Worm (Caenorhabditis elegans) whole organism, late embryonic: ENCODE data around the gene cox-6A.
A peak's percentile ranks its signal among the peaks of the same experiment; 100 is the strongest.

ENCODE experiments used
- F13H6.1 ChIP-seq: sonication (generic microtip); optimal IDR thresholded peaks from 2 replicates; lab custom pipeline; 2016; ENCODE audit warnings: missing genetic modification characterization, missing compliant biosample characterization
- K02D7.2 ChIP-seq: sonication (generic microtip); optimal IDR thresholded peaks from 2 replicates; lab custom pipeline; 2017; ENCODE audit warnings: mild to moderate bottlenecking, missing genetic modification characterization, missing compliant biosample characterization
- T23F11.4 ChIP-seq: fragments of 200-800 bp; sonication (Bioruptor generic); optimal IDR thresholded peaks from 2 replicates; lab custom pipeline; 2018; ENCODE audit warnings: mild to moderate bottlenecking, missing genetic modification characterization, missing compliant biosample characterization
- ama-1 ChIP-seq: fragments of 150-350 bp; optimal IDR thresholded peaks from 2 replicates; lab custom pipeline; 2014
- ceh-18 ChIP-seq: sonication (generic microtip); optimal IDR thresholded peaks from 2 replicates; lab custom pipeline; 2016; ENCODE audit warnings: missing genetic modification characterization, missing compliant biosample characterization
- ceh-22 ChIP-seq: sonication (generic microtip); optimal IDR thresholded peaks from 2 replicates; lab custom pipeline; 2017; ENCODE audit warnings: missing biosample characterization, missing genetic modification characterization
- ceh-31 ChIP-seq: sonication (generic microtip); optimal IDR thresholded peaks from 2 replicates; lab custom pipeline; 2016; ENCODE audit warnings: missing genetic modification characterization, missing compliant biosample characterization
- ets-4 ChIP-seq: sonication (generic microtip); optimal IDR thresholded peaks from 2 replicates; lab custom pipeline; 2016; ENCODE audit warnings: missing genetic modification characterization, missing compliant biosample characterization
- eyg-1 ChIP-seq: sonication (generic microtip); optimal IDR thresholded peaks from 2 replicates; lab custom pipeline; 2016; ENCODE audit warnings: missing genotype, missing genetic modification characterization, missing compliant biosample characterization
- fax-1 ChIP-seq: sonication (generic microtip); optimal IDR thresholded peaks from 2 replicates; lab custom pipeline; 2016; ENCODE audit warnings: missing genotype, missing genetic modification characterization, missing compliant biosample characterization
- fkh-10 ChIP-seq: fragments of 150-350 bp; optimal IDR thresholded peaks from 2 replicates; lab custom pipeline; 2014; ENCODE audit warnings: missing biosample characterization, missing genetic modification reagents, missing genetic modification characterization
- fkh-6 ChIP-seq: sonication (generic microtip); optimal IDR thresholded peaks from 2 replicates; lab custom pipeline; 2016; ENCODE audit warnings: missing genetic modification characterization, missing compliant biosample characterization
- gmeb-2 ChIP-seq: sonication (generic microtip); optimal IDR thresholded peaks from 2 replicates; lab custom pipeline; 2016; ENCODE audit warnings: missing genetic modification characterization, inconsistent platforms, missing compliant biosample characterization
- hlh-30 ChIP-seq: sonication (generic microtip); optimal IDR thresholded peaks from 2 replicates; lab custom pipeline; 2017; ENCODE audit warnings: antibody characterized with exemption, missing genetic modification characterization, missing compliant biosample characterization; ENCODE audit not compliant: insufficient read depth
- mec-3 ChIP-seq: sonication (generic microtip); optimal IDR thresholded peaks from 2 replicates; lab custom pipeline; 2016; ENCODE audit warnings: borderline replicate concordance, missing genetic modification characterization, missing compliant biosample characterization
- pag-3 ChIP-seq: sonication (generic microtip); optimal IDR thresholded peaks from 2 replicates; lab custom pipeline; 2016; ENCODE audit warnings: missing compliant biosample characterization, missing genetic modification characterization, borderline replicate concordance
- pax-1 ChIP-seq: fragments of 150-350 bp; optimal IDR thresholded peaks from 2 replicates; lab custom pipeline; 2014; ENCODE audit warnings: missing biosample characterization, missing genetic modification characterization
- sdc-2 ChIP-seq: sonication (generic microtip); optimal IDR thresholded peaks from 2 replicates; lab custom pipeline; 2016; ENCODE audit warnings: missing genotype, missing genetic modification characterization, missing compliant biosample characterization
- sox-2 ChIP-seq: fragments of 200-800 bp; sonication (Bioruptor generic); IDR thresholded peaks from 2 replicates; pipeline ENCODE4 v1.3.6; 2022; ENCODE audit warnings: missing genetic modification reagents, missing genetic modification characterization, missing compliant biosample characterization
- tbx-2 ChIP-seq: sonication (generic microtip); optimal IDR thresholded peaks from 2 replicates; lab custom pipeline; 2016; ENCODE audit warnings: missing genetic modification characterization, missing compliant biosample characterization
- tbx-7 ChIP-seq: sonication (generic microtip); optimal IDR thresholded peaks from 2 replicates; lab custom pipeline; 2016; ENCODE audit warnings: missing genotype, missing genetic modification characterization, missing compliant biosample characterization
- unc-42 ChIP-seq: sonication (generic microtip); optimal IDR thresholded peaks from 2 replicates; lab custom pipeline; 2016; ENCODE audit warnings: missing genotype, missing genetic modification characterization, missing compliant biosample characterization
- unc-55 ChIP-seq: sonication (generic microtip); optimal IDR thresholded peaks from 2 replicates; lab custom pipeline; 2017; ENCODE audit warnings: missing biosample characterization, missing genetic modification reagents, missing genetic modification characterization
- unc-86 ChIP-seq: sonication (generic microtip); optimal IDR thresholded peaks from 2 replicates; lab custom pipeline; 2016; ENCODE audit warnings: missing genetic modification characterization, missing compliant biosample characterization

cox-6A gene

DNA sequence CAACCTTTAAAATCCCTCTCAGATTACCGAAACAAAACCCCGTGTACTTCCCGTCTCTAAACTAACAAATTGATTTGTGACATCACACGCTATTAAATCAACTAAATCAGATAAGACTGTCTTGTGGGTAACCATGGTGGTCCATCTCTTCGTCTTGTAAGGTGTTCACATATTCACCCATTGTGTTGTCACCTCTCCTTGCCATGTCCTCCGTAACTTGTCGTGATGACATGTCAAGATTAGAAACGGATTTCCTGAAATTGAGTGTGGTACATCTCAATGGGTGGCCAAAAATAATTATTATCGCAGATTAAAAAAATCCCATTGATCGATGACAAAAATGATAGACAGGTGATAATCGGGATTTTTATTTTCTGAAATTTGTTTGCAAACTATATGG, 42.9 kb downstream of the cox-6A start:
- TF ChIP-seq fkh-10 = no peak
- TF ChIP-seq tbx-2 (tag; lab: Kevin White, UChicago) = peak; percentile 79
- TF ChIP-seq unc-55 (GFP tag; lab: Kevin White, UChicago) = peak; percentile 52
- TF ChIP-seq, all 69 proteins: peak for 2

DNA sequence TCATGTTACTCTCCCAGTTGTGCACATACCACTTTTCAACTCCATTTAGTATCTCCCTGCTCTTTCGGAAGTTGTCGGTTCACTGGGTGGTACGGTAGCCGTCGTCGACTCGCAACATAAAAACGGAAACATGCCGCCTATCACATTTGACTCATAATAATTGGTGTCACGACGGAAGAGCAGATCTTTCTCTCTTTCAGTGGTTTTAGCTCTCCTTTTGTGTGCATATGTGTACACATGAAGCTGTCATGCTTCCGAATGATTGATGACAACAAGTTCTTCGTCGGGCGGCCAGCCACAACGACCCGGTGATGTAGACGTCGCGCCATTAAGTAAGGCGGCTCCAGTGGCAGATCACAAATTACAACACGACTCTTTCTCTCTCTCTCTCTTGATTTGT, 44.2 kb downstream of the cox-6A start:
- TF ChIP-seq sox-2 (GFP tag; lab: Robert Waterston, UW) = no peak
- no peak for TF ChIP-seq unc-86 (tag; lab: Kevin White, UChicago)
- no peak for TF ChIP-seq T23F11.4
- TF ChIP-seq unc-55 (GFP tag; lab: Kevin White, UChicago) = peak; percentile 40
- TF ChIP-seq fkh-6 = no peak
- no peak for TF ChIP-seq tbx-7
- no peak for TF ChIP-seq K02D7.2
- TF ChIP-seq pax-1 (tag; lab: Kevin White, UChicago) = no peak
- peak; percentile 47 for TF ChIP-seq tbx-2 (tag; lab: Kevin White, UChicago)

DNA sequence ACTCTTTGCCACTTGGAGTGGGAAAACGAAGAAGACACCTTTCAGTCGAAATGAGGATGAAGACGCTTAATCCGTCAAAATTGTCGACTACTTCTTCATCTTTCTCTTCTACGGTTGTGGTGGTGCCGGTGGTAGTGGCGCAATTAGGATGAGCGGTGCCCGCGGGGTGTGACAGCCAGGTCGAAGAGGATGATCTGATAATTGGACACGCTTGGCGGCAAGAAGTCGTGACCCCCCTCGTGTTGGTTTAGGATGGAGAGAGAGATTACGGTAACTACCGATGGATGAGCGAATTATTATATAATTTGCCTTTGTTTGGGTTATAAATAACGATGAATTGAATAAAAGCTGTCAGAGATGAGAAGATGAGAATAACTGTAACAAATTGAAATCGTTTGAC, 45.5 kb downstream of the cox-6A start:
- TF ChIP-seq ceh-31 (tag; lab: Kevin White, UChicago) = peak; percentile 24
- no peak for TF ChIP-seq pag-3
- TF ChIP-seq fax-1 (tag; lab: Kevin White, UChicago) = no peak
- no peak for TF ChIP-seq ama-1 (lab: Kevin White, UChicago)
- no peak for TF ChIP-seq sdc-2 (tag; lab: Kevin White, UChicago)
- TF ChIP-seq unc-42 (tag; lab: Kevin White, UChicago) = no peak
- peak; percentile 93 for TF ChIP-seq tbx-2 (tag; lab: Kevin White, UChicago)

DNA sequence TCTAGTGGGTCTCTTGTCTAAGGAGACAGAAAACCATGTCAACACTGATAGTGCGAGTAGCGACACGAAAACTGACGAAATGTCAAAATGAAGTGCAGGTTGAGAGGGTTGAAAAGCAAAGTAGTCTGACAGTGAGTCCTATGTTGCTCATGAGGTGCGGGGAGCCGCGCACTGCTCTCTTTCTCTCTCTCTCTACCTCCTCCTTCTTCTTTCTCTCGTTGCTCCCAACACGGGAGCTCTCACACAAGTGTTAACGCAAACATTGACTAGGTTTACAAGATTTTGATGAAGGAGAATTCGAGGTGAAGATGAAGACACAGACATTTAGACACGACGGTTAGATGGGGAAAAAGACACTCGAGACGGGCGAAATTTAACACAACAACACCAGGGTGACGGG, 47.7 kb downstream of the cox-6A start:
- TF ChIP-seq ceh-22 (tag; lab: Kevin White, UChicago) = peak; percentile 20
- peak; percentile 6 for TF ChIP-seq F13H6.1 (tag; lab: Kevin White, UChicago)
- no peak for TF ChIP-seq mec-3 (tag; lab: Kevin White, UChicago)
- peak; percentile 61 for TF ChIP-seq ceh-18
- TF ChIP-seq hlh-30 (tag; lab: Kevin White, UChicago) = no peak
- TF ChIP-seq tbx-2 (tag; lab: Kevin White, UChicago) = peak; percentile 97
- peak; percentile 43 for TF ChIP-seq ets-4

DNA sequence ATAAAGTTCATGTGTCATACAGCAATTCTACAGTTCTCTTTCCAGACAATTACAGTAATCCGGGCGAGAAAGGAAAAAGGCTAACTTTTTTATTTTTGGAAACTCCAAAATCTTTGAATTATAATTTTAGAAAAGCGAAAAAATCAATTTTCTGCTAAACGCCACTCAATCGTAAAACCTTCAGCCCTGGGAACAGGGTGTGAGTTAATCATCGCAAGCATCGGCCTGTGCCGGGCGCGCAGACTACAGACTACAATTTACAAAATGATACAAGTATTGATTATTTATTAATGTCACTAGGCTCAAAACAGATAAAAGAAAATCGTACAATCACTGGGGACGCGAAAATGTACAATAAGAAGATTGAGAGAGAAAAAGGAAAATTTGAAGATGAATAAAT, 49.1 kb downstream of the cox-6A start:
- TF ChIP-seq tbx-7 (no peak), gmeb-2 (no peak), tbx-2 (tag; lab: Kevin White, UChicago) (peak; percentile 2), eyg-1 (tag; lab: Kevin White, UChicago) (no peak)
